Fruit fly (Drosophila melanogaster) whole organism, embryonic: ENCODE results near the gene CG4297.

Experiments
- Atf-2 ChIP-seq: fragments of 200-800 bp; sonication (Bioruptor generic); optimal IDR thresholded peaks from 2 replicates; lab custom pipeline; 2016; ENCODE audit warnings: missing biosample characterization, missing genetic modification characterization
- BEAF-32 ChIP-seq: fragments of 200-800 bp; sonication (Bioruptor generic); optimal IDR thresholded peaks from 3 replicates; lab custom pipeline; 2017; ENCODE audit warnings: missing biosample characterization, missing genetic modification characterization, mild to moderate bottlenecking, moderate library complexity, missing genetic modification reagents
- CG10209 ChIP-seq: fragments of 200-800 bp; sonication (Bioruptor generic); optimal IDR thresholded peaks from 3 replicates; lab custom pipeline; 2017; ENCODE audit warnings: missing biosample characterization, mild to moderate bottlenecking, missing genetic modification characterization, missing genetic modification reagents
- CG10274 ChIP-seq: fragments of 200-800 bp; sonication (Bioruptor generic); optimal IDR thresholded peaks from 3 replicates; lab custom pipeline; 2017; ENCODE audit warnings: missing biosample characterization, mild to moderate bottlenecking, missing genetic modification characterization
- CG10431 ChIP-seq: fragments of 200-800 bp; sonication (Bioruptor generic); optimal IDR thresholded peaks from 3 replicates; lab custom pipeline; 2018; ENCODE audit warnings: missing biosample characterization, mild to moderate bottlenecking, missing genetic modification characterization
- CG11398 ChIP-seq: fragments of 200-800 bp; sonication (Bioruptor generic); optimal IDR thresholded peaks from 2 replicates; lab custom pipeline; 2016; ENCODE audit warnings: missing biosample characterization, missing genetic modification characterization
- CG12299 ChIP-seq: fragments of 200-800 bp; sonication (Bioruptor generic); optimal IDR thresholded peaks from 2 replicates; lab custom pipeline; 2018; ENCODE audit warnings: missing biosample characterization, mild to moderate bottlenecking, missing genetic modification characterization
- CG13123 ChIP-seq: fragments of 200-800 bp; sonication (Bioruptor generic); optimal IDR thresholded peaks from 2 replicates; lab custom pipeline; 2016; ENCODE audit warnings: missing biosample characterization, missing genetic modification characterization
- CG14710 ChIP-seq: fragments of 200-800 bp; sonication (Bioruptor generic); optimal IDR thresholded peaks from 3 replicates; lab custom pipeline; 2019; ENCODE audit warnings: missing biosample characterization, mild to moderate bottlenecking, missing genetic modification characterization, moderate library complexity
- CG18011 ChIP-seq: fragments of 200-800 bp; sonication (Bioruptor generic); optimal IDR thresholded peaks from 2 replicates; lab custom pipeline; 2017; ENCODE audit warnings: missing biosample characterization, missing genetic modification characterization, mild to moderate bottlenecking, moderate library complexity, missing genotype
- CG18262 ChIP-seq: fragments of 200-800 bp; optimal IDR thresholded peaks from 3 replicates; lab custom pipeline; 2019; ENCODE audit warnings: missing biosample characterization, mild to moderate bottlenecking, missing genetic modification characterization, moderate library complexity
- CG2199 ChIP-seq: fragments of 200-800 bp; sonication (Bioruptor generic); IDR thresholded peaks from 3 replicates; pipeline ENCODE4 v1.3.6; 2022; ENCODE audit warnings: missing biosample characterization, missing genetic modification characterization
- CG2202 ChIP-seq: fragments of 200-800 bp; sonication (Bioruptor generic); optimal IDR thresholded peaks from 2 replicates; lab custom pipeline; 2018; ENCODE audit warnings: missing biosample characterization, mild to moderate bottlenecking, missing genetic modification characterization
- CG32532 ChIP-seq: fragments of 200-800 bp; sonication (Bioruptor generic); IDR thresholded peaks from 2 replicates; pipeline ENCODE4 v1.3.6; 2022; ENCODE audit warnings: missing biosample characterization, missing genetic modification characterization
- CG3726 ChIP-seq: fragments of 200-800 bp; sonication (Bioruptor generic); IDR thresholded peaks from 3 replicates; pipeline ENCODE4, ENCODE4 v1.3.6; 2022; ENCODE audit warnings: missing biosample characterization, missing genetic modification characterization
- CG4424 ChIP-seq: fragments of 200-800 bp; sonication (Bioruptor generic); optimal IDR thresholded peaks from 3 replicates; lab custom pipeline; 2016; ENCODE audit warnings: missing biosample characterization, missing genetic modification characterization
- CG6689 ChIP-seq: fragments of 200-800 bp; sonication (Bioruptor generic); IDR thresholded peaks from 2 replicates; pipeline ENCODE4 v1.3.6; 2022; ENCODE audit warnings: missing biosample characterization, missing genetic modification characterization
- CG7839 ChIP-seq: fragments of 200-800 bp; sonication (Bioruptor generic); optimal IDR thresholded peaks from 3 replicates; lab custom pipeline; 2018; ENCODE audit warnings: missing biosample characterization, mild to moderate bottlenecking, missing genetic modification characterization, moderate library complexity
- CkIIα-i1 ChIP-seq: fragments of 200-800 bp; sonication (Bioruptor generic); IDR thresholded peaks from 2 replicates; pipeline ENCODE4 v1.3.6; 2022; ENCODE audit warnings: missing biosample characterization, missing genetic modification characterization
- Dek ChIP-seq: fragments of 200-800 bp; sonication (Bioruptor generic); optimal IDR thresholded peaks from 3 replicates; lab custom pipeline; 2019; ENCODE audit warnings: missing biosample characterization, mild to moderate bottlenecking, missing genetic modification characterization, moderate library complexity
- E2f2 ChIP-seq: fragments of 200-800 bp; sonication (Bioruptor generic); IDR thresholded peaks from 2 replicates; pipeline ENCODE4 v1.3.6; 2022; ENCODE audit warnings: missing biosample characterization, missing genetic modification characterization
- Ets97D ChIP-seq: fragments of 200-800 bp; sonication (Bioruptor generic); optimal IDR thresholded peaks from 3 replicates; lab custom pipeline; 2016; ENCODE audit warnings: missing biosample characterization, missing genetic modification characterization
- H2.0 ChIP-seq: fragments of 200-800 bp; sonication (Bioruptor generic); IDR thresholded peaks from 2 replicates; pipeline ENCODE4 v1.3.6; 2022; ENCODE audit warnings: missing biosample characterization, missing genetic modification characterization
- MESR4 ChIP-seq: fragments of 200-800 bp; sonication (Bioruptor generic); optimal IDR thresholded peaks from 2 replicates; lab custom pipeline; 2018; ENCODE audit warnings: missing biosample characterization, mild to moderate bottlenecking, missing genetic modification characterization, moderate library complexity
- NfI ChIP-seq: fragments of 200-800 bp; sonication (Bioruptor generic); optimal IDR thresholded peaks from 3 replicates; lab custom pipeline; 2018; ENCODE audit warnings: missing biosample characterization, mild to moderate bottlenecking, missing genetic modification characterization, moderate library complexity
- Trl ChIP-seq, 3 experiments: fragments of >200 bp in 2 of 3; fragments of 200-800 bp in 1 of 3; sonication (Bioruptor generic) in 1 of 3; optimal IDR thresholded peaks; 2 replicates in 1 of 3; 3 replicates in 2 of 3; lab custom pipeline; 2016 to 2017; ENCODE audit warnings: missing biosample characterization in 1 of 3, missing genetic modification characterization in 1 of 3
- ara ChIP-seq: fragments of 200-800 bp; sonication (Bioruptor generic); IDR thresholded peaks from 2 replicates; pipeline ENCODE4 v1.3.6; 2022; ENCODE audit warnings: missing biosample characterization, missing genetic modification characterization
- cg ChIP-seq: fragments of 200-800 bp; sonication (Bioruptor generic); optimal IDR thresholded peaks from 3 replicates; lab custom pipeline; 2019; ENCODE audit warnings: missing biosample characterization, mild to moderate bottlenecking, missing genetic modification characterization, moderate library complexity
- chm ChIP-seq: fragments of 200-800 bp; sonication (Bioruptor generic); IDR thresholded peaks from 2 replicates; pipeline ENCODE4 v1.3.6; 2022; ENCODE audit warnings: missing biosample characterization, missing genetic modification characterization
- dan ChIP-seq: fragments of 200-800 bp; sonication (Bioruptor generic); IDR thresholded peaks from 2 replicates; pipeline ENCODE4 v1.3.6; 2022; ENCODE audit warnings: missing biosample characterization, missing genetic modification characterization
- eve ChIP-seq, 2 experiments: fragments of >200 bp; optimal IDR thresholded peaks; 2 replicates each; lab custom pipeline; 2017; ENCODE audit warnings: missing biosample characterization in 2 of 2, missing genetic modification characterization in 2 of 2
- ewg ChIP-seq: fragments of 200-800 bp; sonication (Bioruptor generic); optimal IDR thresholded peaks from 3 replicates; lab custom pipeline; 2017; ENCODE audit warnings: mild to moderate bottlenecking, missing biosample characterization, missing genetic modification reagents, missing genetic modification characterization
- ftz-f1 ChIP-seq: fragments of 200-800 bp; sonication (Bioruptor generic); optimal IDR thresholded peaks from 2 replicates; lab custom pipeline; 2016; ENCODE audit warnings: missing biosample characterization, missing genetic modification characterization
- fu2 ChIP-seq: fragments of 200-800 bp; sonication (Bioruptor generic); optimal IDR thresholded peaks from 2 replicates; lab custom pipeline; 2016; ENCODE audit warnings: missing biosample characterization, missing genetic modification characterization
- h ChIP-seq: fragments of >200 bp; optimal IDR thresholded peaks from 2 replicates; lab custom pipeline; 2017
- hth ChIP-seq: fragments of >200 bp; optimal IDR thresholded peaks from 2 replicates; lab custom pipeline; 2017; ENCODE audit warnings: inconsistent platforms
- jigr1 ChIP-seq: fragments of 200-800 bp; sonication (Bioruptor generic); IDR thresholded peaks from 3 replicates; pipeline ENCODE4 v1.3.6; 2022; ENCODE audit warnings: missing biosample characterization, missing genetic modification characterization
- kni ChIP-seq: fragments of 200-800 bp; sonication (Bioruptor generic); optimal IDR thresholded peaks from 3 replicates; lab custom pipeline; 2017; ENCODE audit warnings: mild to moderate bottlenecking, missing biosample characterization, missing genetic modification reagents, missing genetic modification characterization
- lmd ChIP-seq: fragments of 200-800 bp; sonication (Bioruptor generic); IDR thresholded peaks from 2 replicates; pipeline ENCODE4 v1.3.6; 2022; ENCODE audit warnings: missing biosample characterization, missing genetic modification characterization
- mld ChIP-seq: fragments of 200-800 bp; sonication (Bioruptor generic); IDR thresholded peaks from 3 replicates; pipeline ENCODE4 v1.3.6; 2022; ENCODE audit warnings: missing biosample characterization, missing genetic modification characterization; ENCODE audit not compliant: partially characterized antibody
- nau ChIP-seq: fragments of 200-800 bp; sonication (Bioruptor generic); optimal IDR thresholded peaks from 3 replicates; lab custom pipeline; 2017; ENCODE audit warnings: missing biosample characterization, mild to moderate bottlenecking, missing genetic modification characterization, missing genetic modification reagents
- pb ChIP-seq: fragments of 200-800 bp; sonication (Bioruptor generic); optimal IDR thresholded peaks from 3 replicates; lab custom pipeline; 2016; ENCODE audit warnings: missing biosample characterization, missing genetic modification characterization
- peb ChIP-seq: fragments of 200-800 bp; sonication (Bioruptor generic); IDR thresholded peaks from 2 replicates; pipeline ENCODE4 v1.3.6; 2022; ENCODE audit warnings: missing biosample characterization, missing genetic modification characterization
- pita ChIP-seq: fragments of 200-800 bp; sonication (Bioruptor generic); optimal IDR thresholded peaks from 2 replicates; lab custom pipeline; 2017; ENCODE audit warnings: missing biosample characterization, mild to moderate bottlenecking, missing genetic modification characterization
- prd ChIP-seq, 3 experiments: fragments of >200 bp in 2 of 3; fragments of 200-800 bp in 1 of 3; sonication (Bioruptor generic) in 1 of 3; optimal IDR thresholded peaks in 2 of 3; IDR thresholded peaks in 1 of 3; 2 replicates in 2 of 3; 3 replicates in 1 of 3; pipeline versions ENCODE4 v1.3.6 to Lab custom; 2017 to 2022; ENCODE audit warnings: missing biosample characterization in 1 of 3, missing genetic modification characterization in 1 of 3
- slou ChIP-seq: fragments of 200-800 bp; sonication (Bioruptor generic); optimal IDR thresholded peaks from 3 replicates; lab custom pipeline; 2016; ENCODE audit warnings: missing biosample characterization, missing genetic modification characterization
- sr ChIP-seq: fragments of 200-800 bp; sonication (Bioruptor generic); IDR thresholded peaks from 3 replicates; pipeline ENCODE4 v1.3.6; 2022; ENCODE audit warnings: missing biosample characterization, missing genetic modification characterization
- sug ChIP-seq: fragments of 200-800 bp; optimal IDR thresholded peaks from 2 replicates; lab custom pipeline; 2019; ENCODE audit warnings: missing biosample characterization, mild to moderate bottlenecking, missing genetic modification characterization, moderate library complexity
- tup ChIP-seq: fragments of 200-800 bp; sonication (Bioruptor generic); optimal IDR thresholded peaks from 2 replicates; lab custom pipeline; 2016; ENCODE audit warnings: missing biosample characterization, mild to moderate bottlenecking, missing genetic modification characterization, moderate library complexity
- vvl ChIP-seq: fragments of 200-800 bp; sonication (Bioruptor generic); IDR thresholded peaks from 2 replicates; pipeline ENCODE4 v1.3.6; 2022; ENCODE audit warnings: missing biosample characterization, missing genetic modification characterization
- zfh1 ChIP-seq: fragments of 200-800 bp; sonication (Bioruptor generic); IDR thresholded peaks from 3 replicates; pipeline ENCODE4 v1.3.6; 2022; ENCODE audit warnings: missing biosample characterization, missing genetic modification characterization

Gene CG4297

dm6 chr2L:435311-435806, 36.6 kb downstream of the CG4297 start (continued):
- TF ChIP-seq nau (GFP tag; lab: Kevin White, UChicago) (no peak), CG14710 (tag; lab: Kevin White, UChicago) (peak; percentile 12), Ets97D (GFP tag; lab: Kevin White, UChicago) (no peak), CG2199 (GFP tag; lab: Robert Waterston, UW) (no peak), CG10274 (GFP tag; lab: Kevin White, UChicago) (no peak), CG32532 (no peak), slou (GFP tag; lab: Kevin White, UChicago) (no peak), sr (GFP tag; lab: Robert Waterston, UW) (no peak), mld (GFP tag; lab: Robert Waterston, UW) (no peak), CG11398 (no peak), chm (GFP tag; lab: Robert Waterston, UW) (no peak), h (lab: Kevin White, UChicago) (no peak), eve (GFP tag; optimal IDR thresholded peaks at IDR 0.05; lab: Kevin White, UChicago) (no peak), fu2 (no peak), pita (GFP tag; lab: Kevin White, UChicago) (no peak), CG10209 (GFP tag; lab: Kevin White, UChicago) (peak; percentile 17), peb (no peak), CG12299 (tag; lab: Kevin White, UChicago) (no peak), sug (tag; lab: Kevin White, UChicago) (no peak), CG13123 (GFP tag; lab: Kevin White, UChicago) (no peak), CkIIα-i1 (GFP tag; lab: Robert Waterston, UW) (no peak), hth (no peak), lmd (GFP tag; lab: Robert Waterston, UW) (no peak), CG2202 (no peak), CG18011 (GFP tag; lab: Kevin White, UChicago) (no peak), Atf-2 (GFP tag; lab: Kevin White, UChicago) (no peak), CG18262 (tag; lab: Kevin White, UChicago) (no peak), ara (GFP tag; lab: Robert Waterston, UW) (no peak), ewg (GFP tag; lab: Kevin White, UChicago) (no peak), kni (GFP tag; lab: Kevin White, UChicago) (no peak), vvl (GFP tag; lab: Robert Waterston, UW) (no peak), MESR4 (no peak), CG7839 (tag; lab: Kevin White, UChicago) (peak; percentile 28), zfh1 (GFP tag; lab: Robert Waterston, UW) (no peak), E2f2 (GFP tag; lab: Robert Waterston, UW) (0 out of 2 replicates have a peak, but pooled peaks have one; percentile 16), CG3726 (GFP tag; lab: Robert Waterston, UW) (no peak), pb (GFP tag; lab: Kevin White, UChicago) (no peak), cg (GFP tag; lab: Kevin White, UChicago) (no peak), NfI (GFP tag; lab: Kevin White, UChicago) (no peak), CG10431 (no peak), Trl (optimal IDR thresholded peaks at IDR 0.05; lab: Kevin White, UChicago) (no peak), Trl (GFP tag; optimal IDR thresholded peaks at IDR 0.05; lab: Kevin White, UChicago) (no peak), BEAF-32 (no peak), dan (GFP tag; lab: Robert Waterston, UW) (no peak), Dek (tag; lab: Kevin White, UChicago) (no peak), CG4424 (GFP tag; lab: Kevin White, UChicago) (no peak), ftz-f1 (GFP tag; lab: Kevin White, UChicago) (no peak), tup (no peak), H2.0 (GFP tag; lab: Robert Waterston, UW) (no peak), CG6689 (GFP tag; lab: Robert Waterston, UW) (0 out of 2 replicates have a peak, but pooled peaks have one; percentile 21), jigr1 (GFP tag; lab: Robert Waterston, UW) (no peak), prd (optimal IDR thresholded peaks at IDR 0.05; lab: Kevin White, UChicago) (no peak), prd (GFP tag; IDR thresholded peaks at IDR 0.05; lab: Robert Waterston, UW) (peak; percentile 21; the same call in 1 of the 3 replicates)
